Worm (Caenorhabditis elegans): ENCODE measurements around the gene tra-3.
A peak's percentile ranks its signal among the peaks of the same experiment; 100 is the strongest.

tra-3 gene

ce11 chrIV:14464065-14464567 lies 20.1 kb upstream of the tra-3 start, which contains the start of gene dld-1 (continued):
- no peak for TF ChIP-seq zip-5 (tag; optimal IDR thresholded peaks at IDR 0.05)
- no peak for TF ChIP-seq pat-9 (tag; optimal IDR thresholded peaks at IDR 0.05)
- TF ChIP-seq unc-86 (tag; optimal IDR thresholded peaks at IDR 0.05) = no peak
- peak; percentile 27 for TF ChIP-seq lin-11 (tag; optimal IDR thresholded peaks at IDR 0.05)
- no peak; the same call in 1 of the 2 replicates for TF ChIP-seq sox-2 (GFP tag; IDR thresholded peaks at IDR 0.05)
- TF ChIP-seq ceh-18 (tag; optimal IDR thresholded peaks at IDR 0.05) = peak; percentile 79
- no peak for TF ChIP-seq eyg-1 (tag; optimal IDR thresholded peaks at IDR 0.05)
- peak; percentile 21 for TF ChIP-seq K09A11.1 (tag; optimal IDR thresholded peaks at IDR 0.05; ENCODE audit: insufficient read depth)
- peak; percentile 96 for TF ChIP-seq unc-42 (tag; optimal IDR thresholded peaks at IDR 0.05)
- TF ChIP-seq pax-1 (tag; optimal IDR thresholded peaks at IDR 0.05) = peak; percentile 94
- TF ChIP-seq ceh-45 (GFP tag; IDR thresholded peaks at IDR 0.05) = no peak
- TF ChIP-seq K02D7.2 (tag; optimal IDR thresholded peaks at IDR 0.05) = no peak
- peak; percentile 16 for TF ChIP-seq ceh-34 (tag; optimal IDR thresholded peaks at IDR 0.05)
- no peak for TF ChIP-seq pqm-1 (tag; optimal IDR thresholded peaks at IDR 0.05)
- no peak for TF ChIP-seq F13H6.1 (tag; optimal IDR thresholded peaks at IDR 0.05)
- TF ChIP-seq dmd-4 (tag; optimal IDR thresholded peaks at IDR 0.05; ENCODE audit: borderline replicate concordance) = no peak
- no peak for TF ChIP-seq nhr-232 (tag; optimal IDR thresholded peaks at IDR 0.05)
- no peak for TF ChIP-seq fax-1 (tag; optimal IDR thresholded peaks at IDR 0.05)
- no peak for TF ChIP-seq pag-3 (tag; optimal IDR thresholded peaks at IDR 0.05; ENCODE audit: borderline replicate concordance)
- TF ChIP-seq ceh-31 (tag; optimal IDR thresholded peaks at IDR 0.05) = peak; percentile 94

- TF ChIP-seq elt-2 (tag; optimal IDR thresholded peaks at IDR 0.05) (peak; percentile 50), tbx-2 (tag; optimal IDR thresholded peaks at IDR 0.05) (no peak)
These were observed 12.7 kb upstream of the tra-3 start, which contains the start of gene nspg-9 for ce11 chrIV:14456667-14457066. Gene nspg-9 (plus strand): TSS chrIV:14456900.

- no peak for TF ChIP-seq sdc-2 (tag; optimal IDR thresholded peaks at IDR 0.05)
- TF ChIP-seq nhr-232 (tag; optimal IDR thresholded peaks at IDR 0.05) = no peak
- no peak for TF ChIP-seq unc-42 (tag; optimal IDR thresholded peaks at IDR 0.05)
- TF ChIP-seq ceh-34 (tag; optimal IDR thresholded peaks at IDR 0.05) = no peak
- TF ChIP-seq che-1 (tag; optimal IDR thresholded peaks at IDR 0.05) = no peak
- TF ChIP-seq mec-3 (tag; optimal IDR thresholded peaks at IDR 0.05; ENCODE audit: borderline replicate concordance) = no peak
These were observed 1.3 kb upstream of the tra-3 start for ce11 chrIV:14445191-14445795.

- TF ChIP-seq zip-5 (tag; optimal IDR thresholded peaks at IDR 0.05) = no peak
- TF ChIP-seq nfya-1 (tag; optimal IDR thresholded peaks at IDR 0.05) = peak; percentile 51
- no peak for TF ChIP-seq ceh-22 (tag; optimal IDR thresholded peaks at IDR 0.05)
These were observed 6.6 kb downstream of the tra-3 start for ce11 chrIV:14437391-14437790.

- TF ChIP-seq K02D7.2 (tag; optimal IDR thresholded peaks at IDR 0.05) (no peak), nhr-232 (tag; optimal IDR thresholded peaks at IDR 0.05) (no peak), gmeb-2 (tag; optimal IDR thresholded peaks at IDR 0.05) (no peak), che-1 (tag; optimal IDR thresholded peaks at IDR 0.05) (no peak), unc-55 (GFP tag; optimal IDR thresholded peaks at IDR 0.05) (no peak), ahr-1 (tag; optimal IDR thresholded peaks at IDR 0.05) (no peak), ceh-19 (GFP tag; optimal IDR thresholded peaks at IDR 0.05) (no peak), hlh-30 (tag; optimal IDR thresholded peaks at IDR 0.05; ENCODE audit: insufficient read depth) (no peak), ceh-14 (tag; optimal IDR thresholded peaks at IDR 0.05) (no peak), sdc-2 (tag; optimal IDR thresholded peaks at IDR 0.05) (no peak), pqm-1 (tag; optimal IDR thresholded peaks at IDR 0.05) (no peak), ceh-2 (tag; optimal IDR thresholded peaks at IDR 0.05) (no peak), unc-3 (GFP tag; conservative IDR thresholded peaks at IDR 0.05) (no peak), unc-3 (tag; optimal IDR thresholded peaks at IDR 0.05) (no peak), nfya-1 (tag; optimal IDR thresholded peaks at IDR 0.05) (no peak), ztf-16 (tag; optimal IDR thresholded peaks at IDR 0.05) (no peak), pros-1 (tag; optimal IDR thresholded peaks at IDR 0.05) (no peak)
These were observed 8.1 kb downstream of the tra-3 start for ce11 chrIV:14435902-14436301.

Data from whole organism, late embryonic.